Worm (Caenorhabditis elegans) whole organism, L1 larva: ENCODE results near the gene C06E4.3.

Experiments used
- C04F5.9 ChIP-seq: sonication (generic microtip); optimal IDR thresholded peaks from 2 replicates; lab custom pipeline; 2016; ENCODE audit warnings: missing genetic modification characterization, missing compliant biosample characterization
- C16A3.4 ChIP-seq: fragments of 150-350 bp; optimal IDR thresholded peaks from 2 replicates; lab custom pipeline; 2014; ENCODE audit warnings: missing biosample characterization, missing genetic modification characterization
- F16B12.6 ChIP-seq: fragments of 150-350 bp; optimal IDR thresholded peaks from 2 replicates; lab custom pipeline; 2014; ENCODE audit warnings: missing biosample characterization, missing genetic modification characterization
- Y116A8C.19 ChIP-seq: sonication (generic microtip); optimal IDR thresholded peaks from 2 replicates; lab custom pipeline; 2016; ENCODE audit warnings: missing compliant biosample characterization, missing genetic modification characterization, borderline replicate concordance
- alr-1 ChIP-seq: fragments of 200-800 bp; sonication (Bioruptor generic); optimal IDR thresholded peaks from 2 replicates; lab custom pipeline; 2018; ENCODE audit warnings: borderline replicate concordance, mild to moderate bottlenecking, missing genetic modification characterization, missing compliant biosample characterization
- aly-2 ChIP-seq: fragments of 150-350 bp; optimal IDR thresholded peaks from 2 replicates; lab custom pipeline; 2014; ENCODE audit warnings: missing biosample characterization, missing genetic modification characterization
- blmp-1 ChIP-seq: fragments of 150-350 bp; optimal IDR thresholded peaks from 2 replicates; lab custom pipeline; 2014; ENCODE audit warnings: missing biosample characterization, missing genetic modification characterization
- ceh-63 ChIP-seq: fragments of 200-800 bp; sonication (Bioruptor generic); optimal IDR thresholded peaks from 2 replicates; lab custom pipeline; 2018; ENCODE audit warnings: mild to moderate bottlenecking, missing genetic modification characterization, missing compliant biosample characterization
- ceh-82 ChIP-seq, 3 experiments: fragments of 150-350 bp in 1 of 3; sonication (generic microtip) in 2 of 3; optimal IDR thresholded peaks; 2 replicates each; lab custom pipeline; 2014 to 2017; ENCODE audit warnings: missing biosample characterization in 3 of 3, missing genetic modification characterization in 3 of 3
- ceh-90 ChIP-seq: sonication (generic microtip); optimal IDR thresholded peaks from 2 replicates; lab custom pipeline; 2016; ENCODE audit warnings: missing genetic modification characterization, missing compliant biosample characterization
- ces-1 ChIP-seq: fragments of 150-350 bp; optimal IDR thresholded peaks from 2 replicates; lab custom pipeline; 2014; ENCODE audit warnings: missing biosample characterization, missing genetic modification reagents, missing genetic modification characterization
- efl-1 ChIP-seq, 4 experiments: fragments of 150-350 bp; optimal IDR thresholded peaks in 3 of 4; peaks in 1 of 4; 1 replicate in 1 of 4; 2 replicates in 3 of 4; lab custom pipeline; 2014; ENCODE audit warnings: missing biosample characterization in 2 of 4, missing genetic modification characterization in 2 of 4, missing genetic modification reagents in 2 of 4
- efl-3 ChIP-seq: fragments of 200-800 bp; sonication (Bioruptor generic); optimal IDR thresholded peaks from 2 replicates; lab custom pipeline; 2018; ENCODE audit warnings: mild to moderate bottlenecking, missing genetic modification characterization, missing compliant biosample characterization
- egl-13 ChIP-seq: sonication (generic microtip); optimal IDR thresholded peaks from 2 replicates; lab custom pipeline; 2016; ENCODE audit warnings: missing genotype, missing genetic modification reagents, missing genetic modification characterization, missing compliant biosample characterization
- elt-3 ChIP-seq, 6 experiments: fragments of 150-350 bp in 1 of 6; sonication (generic microtip); optimal IDR thresholded peaks; 2 replicates each; lab custom pipeline; 2017 to 2018; ENCODE audit warnings: missing biosample characterization in 6 of 6, missing genetic modification characterization in 6 of 6, inconsistent platforms in 1 of 6
- fkh-4 ChIP-seq: sonication (generic microtip); optimal IDR thresholded peaks from 2 replicates; lab custom pipeline; 2016; ENCODE audit warnings: missing compliant biosample characterization, missing genetic modification characterization, borderline replicate concordance
- fos-1 ChIP-seq: fragments of 150-350 bp; optimal IDR thresholded peaks from 2 replicates; lab custom pipeline; 2014; ENCODE audit warnings: missing biosample characterization, missing genetic modification characterization
- grh-1 ChIP-seq: fragments of 200-800 bp; sonication (Bioruptor generic); IDR thresholded peaks from 2 replicates; pipeline ENCODE4 v1.3.6; 2022; ENCODE audit warnings: missing genetic modification reagents, missing genetic modification characterization, missing compliant biosample characterization
- hlh-17 ChIP-seq: fragments of 200-800 bp; sonication (Bioruptor generic); optimal IDR thresholded peaks from 2 replicates; lab custom pipeline; 2018; ENCODE audit warnings: missing genetic modification characterization, mild to moderate bottlenecking, missing compliant biosample characterization, moderate library complexity, borderline replicate concordance
- hpl-2 ChIP-seq: fragments of 150-350 bp; optimal IDR thresholded peaks from 2 replicates; lab custom pipeline; 2014; ENCODE audit warnings: missing biosample characterization, missing genetic modification reagents, missing genetic modification characterization
- isw-1 ChIP-seq: fragments of 200-800 bp; sonication (Bioruptor generic); IDR thresholded peaks from 2 replicates; pipeline ENCODE4 v1.3.6; 2022; ENCODE audit warnings: missing genetic modification characterization, missing compliant biosample characterization
- lin-13 ChIP-seq: fragments of 150-350 bp; optimal IDR thresholded peaks from 2 replicates; lab custom pipeline; 2014; ENCODE audit warnings: missing biosample characterization, missing genetic modification reagents, missing genetic modification characterization
- lin-14 ChIP-seq: fragments of 200-800 bp; sonication (Bioruptor generic); optimal IDR thresholded peaks from 2 replicates; lab custom pipeline; 2018; ENCODE audit warnings: mild to moderate bottlenecking, missing genetic modification characterization, moderate library complexity, missing compliant biosample characterization
- lsy-2 ChIP-seq, 2 experiments: fragments of 150-350 bp; optimal IDR thresholded peaks; 2 replicates each; lab custom pipeline; 2014; ENCODE audit warnings: missing biosample characterization in 2 of 2, missing genetic modification characterization in 2 of 2
- mab-9 ChIP-seq: fragments of 200-800 bp; sonication (Bioruptor generic); IDR thresholded peaks from 2 replicates; pipeline ENCODE4 v1.3.6; 2022; ENCODE audit warnings: missing genetic modification reagents, missing genetic modification characterization, missing compliant biosample characterization
- mdl-1 ChIP-seq, 2 experiments: fragments of 150-350 bp; optimal IDR thresholded peaks; 2 replicates each; lab custom pipeline; 2014 to 2017; ENCODE audit warnings: missing biosample characterization in 2 of 2, missing genetic modification characterization in 2 of 2, inconsistent platforms in 1 of 2
- mef-2 ChIP-seq: fragments of 150-350 bp; optimal IDR thresholded peaks from 2 replicates; lab custom pipeline; 2014; ENCODE audit warnings: missing biosample characterization, missing genetic modification characterization
- nhr-12 ChIP-seq: sonication (generic microtip); optimal IDR thresholded peaks from 2 replicates; lab custom pipeline; 2017; ENCODE audit warnings: missing biosample characterization, missing genetic modification characterization
- nhr-19 ChIP-seq: fragments of 200-800 bp; sonication (Bioruptor generic); conservative IDR thresholded peaks from 2 replicates; pipeline ENCODE4 v1.3.6; 2022; ENCODE audit warnings: missing genetic modification characterization, missing compliant biosample characterization
- nhr-20 ChIP-seq: sonication (generic microtip); optimal IDR thresholded peaks from 2 replicates; lab custom pipeline; 2016; ENCODE audit warnings: mild to moderate bottlenecking, missing genetic modification characterization, missing compliant biosample characterization
- nhr-237 ChIP-seq: fragments of 150-350 bp; optimal IDR thresholded peaks from 2 replicates; lab custom pipeline; 2014; ENCODE audit warnings: missing biosample characterization, missing genetic modification characterization
- nhr-77 ChIP-seq: fragments of 150-350 bp; optimal IDR thresholded peaks from 2 replicates; lab custom pipeline; 2014; ENCODE audit warnings: missing biosample characterization, missing genetic modification characterization
- nhr-85 ChIP-seq: sonication (generic microtip); peaks from one replicate; lab custom pipeline; 2016; ENCODE audit warnings: missing genetic modification characterization, inconsistent platforms, missing compliant biosample characterization
- pag-3 ChIP-seq: sonication (generic microtip); optimal IDR thresholded peaks from 2 replicates; lab custom pipeline; 2017; ENCODE audit warnings: missing genetic modification characterization, mild to moderate bottlenecking, missing compliant biosample characterization, antibody characterized with exemption, borderline replicate concordance; ENCODE audit not compliant: insufficient read depth
- rnt-1 ChIP-seq: sonication (generic microtip); optimal IDR thresholded peaks from 2 replicates; lab custom pipeline; 2016; ENCODE audit warnings: mild to moderate bottlenecking, missing genetic modification characterization, moderate library complexity, missing compliant biosample characterization
- snpc-4 ChIP-seq: fragments of 150-350 bp; optimal IDR thresholded peaks from 2 replicates; lab custom pipeline; 2014; ENCODE audit warnings: missing biosample characterization, missing genetic modification characterization
- snu-23 ChIP-seq: sonication (generic microtip); optimal IDR thresholded peaks from 2 replicates; lab custom pipeline; 2016; ENCODE audit warnings: missing genetic modification characterization, missing compliant biosample characterization
- sptf-1 ChIP-seq: fragments of 150-350 bp; optimal IDR thresholded peaks from 2 replicates; lab custom pipeline; 2014; ENCODE audit warnings: missing biosample characterization, missing genetic modification characterization
- sup-37 ChIP-seq: fragments of 200-800 bp; sonication (Bioruptor generic); optimal IDR thresholded peaks from 2 replicates; lab custom pipeline; 2018; ENCODE audit warnings: mild to moderate bottlenecking, missing genetic modification characterization, missing compliant biosample characterization
- swsn-7 ChIP-seq: sonication (generic microtip); optimal IDR thresholded peaks from 2 replicates; lab custom pipeline; 2016; ENCODE audit warnings: missing genetic modification characterization, missing compliant biosample characterization
- tbx-2 ChIP-seq: sonication (generic microtip); optimal IDR thresholded peaks from 2 replicates; lab custom pipeline; 2016; ENCODE audit warnings: missing genetic modification characterization, missing compliant biosample characterization
- unc-130 ChIP-seq: fragments of 150-350 bp; optimal IDR thresholded peaks from 2 replicates; lab custom pipeline; 2017; ENCODE audit warnings: missing biosample characterization, missing genetic modification characterization, inconsistent platforms
- unc-30 ChIP-seq: sonication (generic microtip); optimal IDR thresholded peaks from 2 replicates; lab custom pipeline; 2017; ENCODE audit warnings: missing biosample characterization, missing genetic modification characterization
- unc-62 ChIP-seq: fragments of 150-350 bp; optimal IDR thresholded peaks from 2 replicates; lab custom pipeline; 2014; ENCODE audit warnings: missing biosample characterization, missing genetic modification reagents, missing genetic modification characterization
- unc-86 ChIP-seq: sonication (generic microtip); optimal IDR thresholded peaks from 2 replicates; lab custom pipeline; 2016; ENCODE audit warnings: missing genetic modification characterization, missing compliant biosample characterization
- unc-98 ChIP-seq: fragments of 200-800 bp; sonication (Bioruptor generic); IDR thresholded peaks from 2 replicates; pipeline ENCODE4 v1.3.6; 2022; ENCODE audit warnings: missing genetic modification characterization, missing compliant biosample characterization
- vab-15 ChIP-seq: sonication (generic microtip); optimal IDR thresholded peaks from 2 replicates; lab custom pipeline; 2017; ENCODE audit warnings: missing genotype, mild to moderate bottlenecking, missing genetic modification characterization, missing compliant biosample characterization
- xbp-1 ChIP-seq: sonication (generic microtip); optimal IDR thresholded peaks from 2 replicates; lab custom pipeline; 2016; ENCODE audit warnings: missing genetic modification characterization, missing compliant biosample characterization
- zag-1 ChIP-seq: fragments of 150-350 bp; optimal IDR thresholded peaks from 2 replicates; lab custom pipeline; 2014; ENCODE audit warnings: missing biosample characterization, missing genetic modification characterization
- zip-4 ChIP-seq: fragments of 200-800 bp; sonication (Bioruptor generic); optimal IDR thresholded peaks from 2 replicates; lab custom pipeline; 2018; ENCODE audit warnings: mild to moderate bottlenecking, missing genetic modification characterization, moderate library complexity, missing compliant biosample characterization
- ztf-11 ChIP-seq, 2 experiments: sonication (generic microtip); optimal IDR thresholded peaks; 2 replicates each; lab custom pipeline; 2016 to 2017; ENCODE audit warnings: missing genetic modification characterization in 2 of 2, missing biosample characterization in 1 of 2, missing compliant biosample characterization in 1 of 2

Gene C06E4.3

ce11 chrIV:7230935-7231334 lies 29.7 kb upstream of the C06E4.3 start, which contains the start of gene D2024.4:
Gene D2024.4, plus strand, starts transcription at chrIV:7231235.
- TF ChIP-seq efl-1 (optimal IDR thresholded peaks at IDR 0.05; lab: Kevin White, UChicago) (no peak), efl-1 (GFP tag; optimal IDR thresholded peaks at IDR 0.05 in 1 of 2; lab: Kevin White, UChicago) (peak in 1 of 2 experiments; percentile 61), nhr-19 (GFP tag; lab: Robert Waterston, UW) (no peak)

ce11 chrIV:7233566-7234014 lies 27.1 kb upstream of the C06E4.3 start:
- TF ChIP-seq unc-30 (tag; lab: Kevin White, UChicago) (no peak), pag-3 (tag; lab: Kevin White, UChicago) (peak; percentile 57), lin-13 (GFP tag; lab: Kevin White, UChicago) (no peak), aly-2 (tag; lab: Kevin White, UChicago) (no peak), hlh-17 (GFP tag; lab: Kevin White, UChicago) (no peak), lin-14 (peak; percentile 59), hpl-2 (GFP tag; lab: Kevin White, UChicago) (no peak), tbx-2 (tag; lab: Kevin White, UChicago) (no peak), ztf-11 (tag; optimal IDR thresholded peaks at IDR 0.05; lab: Kevin White, UChicago) (no peak), F16B12.6 (tag; lab: Kevin White, UChicago) (no peak), unc-86 (tag; lab: Kevin White, UChicago) (no peak), alr-1 (no peak), mef-2 (tag; lab: Kevin White, UChicago) (no peak), nhr-85 (tag; lab: Kevin White, UChicago) (peak; percentile 68), blmp-1 (peak; percentile 81), fos-1 (tag; lab: Kevin White, UChicago) (no peak), nhr-237 (tag; lab: Kevin White, UChicago) (no peak), elt-3 (tag; optimal IDR thresholded peaks at IDR 0.05; lab: Kevin White, UChicago) (peak in 2 of 6 experiments; percentile 3 to 7), rnt-1 (tag; lab: Kevin White, UChicago) (peak; percentile 28), lsy-2 (tag; optimal IDR thresholded peaks at IDR 0.05; lab: Kevin White, UChicago) (peak in 1 of 2 experiments; percentile 15), egl-13 (no peak), unc-130 (tag; lab: Kevin White, UChicago) (no peak), xbp-1 (tag; lab: Kevin White, UChicago) (no peak), snu-23 (GFP tag; lab: Kevin White, UChicago) (peak; percentile 34), C04F5.9 (tag; lab: Kevin White, UChicago) (no peak), vab-15 (tag; lab: Kevin White, UChicago) (no peak), zip-4 (GFP tag; lab: Kevin White, UChicago) (no peak), ces-1 (GFP tag; lab: Kevin White, UChicago) (no peak), zag-1 (tag; lab: Kevin White, UChicago) (no peak), nhr-12 (no peak), unc-62 (GFP tag; lab: Kevin White, UChicago) (no peak), ceh-82 (tag; optimal IDR thresholded peaks at IDR 0.05; lab: Kevin White, UChicago) (no peak), isw-1 (GFP tag; lab: Robert Waterston, UW) (no peak), sptf-1 (tag; lab: Kevin White, UChicago) (no peak), swsn-7 (tag; lab: Kevin White, UChicago) (no peak), C16A3.4 (tag; lab: Kevin White, UChicago) (no peak), nhr-20 (peak; percentile 17), snpc-4 (tag; lab: Kevin White, UChicago) (no peak), mdl-1 (tag; optimal IDR thresholded peaks at IDR 0.05; lab: Kevin White, UChicago) (no peak), grh-1 (no peak), mab-9 (GFP tag; lab: Robert Waterston, UW) (no peak), Y116A8C.19 (tag; lab: Kevin White, UChicago) (no peak), sup-37 (GFP tag; lab: Kevin White, UChicago) (no peak), unc-98 (GFP tag; lab: Robert Waterston, UW) (no peak), fkh-4 (tag; lab: Kevin White, UChicago) (no peak), ceh-90 (tag; lab: Kevin White, UChicago) (no peak), nhr-77 (tag; lab: Kevin White, UChicago) (no peak), efl-3 (GFP tag; lab: Kevin White, UChicago) (no peak), ceh-63 (GFP tag; lab: Kevin White, UChicago) (no peak)
